Worm (Caenorhabditis elegans) whole organism, early embryonic: ENCODE measurements around the gene F39H12.1.

Experiments
- B0310.2 ChIP-seq: sonication (generic microtip); optimal IDR thresholded peaks from 2 replicates; lab custom pipeline; 2016; ENCODE audit warnings: mild to moderate bottlenecking, missing genetic modification characterization, missing compliant biosample characterization
- F13C5.2 ChIP-seq: sonication (generic microtip); optimal IDR thresholded peaks from 2 replicates; lab custom pipeline; 2017; ENCODE audit warnings: mild to moderate bottlenecking, missing genetic modification characterization, inconsistent platforms, missing compliant biosample characterization
- ama-1 ChIP-seq: fragments of 150-350 bp; optimal IDR thresholded peaks from 2 replicates; lab custom pipeline; 2014
- flt-1 ChIP-seq: fragments of 200-800 bp; sonication (Bioruptor generic); IDR thresholded peaks from 2 replicates; pipeline ENCODE4 v1.3.6; 2022; ENCODE audit warnings: missing genetic modification characterization, missing compliant biosample characterization
- hmbx-1 ChIP-seq: sonication (generic microtip); optimal IDR thresholded peaks from 2 replicates; lab custom pipeline; 2016; ENCODE audit warnings: mild to moderate bottlenecking, missing genetic modification characterization, missing compliant biosample characterization
- hmg-4 ChIP-seq: fragments of 200-800 bp; sonication (Bioruptor generic); optimal IDR thresholded peaks from 2 replicates; lab custom pipeline; 2018; ENCODE audit warnings: mild to moderate bottlenecking, missing genetic modification characterization, missing compliant biosample characterization
- hnd-1 ChIP-seq: sonication (generic microtip); optimal IDR thresholded peaks from 2 replicates; lab custom pipeline; 2016; ENCODE audit warnings: missing genetic modification characterization, missing compliant biosample characterization
- pes-1 ChIP-seq: fragments of 200-800 bp; sonication (Bioruptor generic); IDR thresholded peaks from 2 replicates; pipeline ENCODE4 v1.3.6; 2022; ENCODE audit warnings: missing genetic modification reagents, missing genetic modification characterization, missing compliant biosample characterization
- scrt-1 ChIP-seq: fragments of 200-800 bp; sonication (Bioruptor generic); IDR thresholded peaks from 2 replicates; pipeline ENCODE4 v1.3.6; 2022; ENCODE audit warnings: missing genetic modification characterization, missing compliant biosample characterization
- sea-1 ChIP-seq: fragments of 200-800 bp; sonication (Bioruptor generic); conservative IDR thresholded peaks from 2 replicates; pipeline ENCODE4 v1.3.6; 2022; ENCODE audit warnings: missing genetic modification characterization, missing compliant biosample characterization
- tbx-11 ChIP-seq: fragments of 200-800 bp; sonication (Bioruptor generic); IDR thresholded peaks from 2 replicates; pipeline ENCODE4 v1.3.6; 2022; ENCODE audit warnings: missing genetic modification characterization, missing compliant biosample characterization
- tbx-37 ChIP-seq: fragments of 200-800 bp; sonication (Bioruptor generic); conservative IDR thresholded peaks from 2 replicates; pipeline ENCODE4 v1.3.6; 2022; ENCODE audit warnings: missing genetic modification reagents, missing genetic modification characterization, missing compliant biosample characterization
- tra-4 ChIP-seq: sonication (generic microtip); optimal IDR thresholded peaks from 2 replicates; lab custom pipeline; 2017; ENCODE audit warnings: missing genetic modification characterization, missing compliant biosample characterization

DNA sequence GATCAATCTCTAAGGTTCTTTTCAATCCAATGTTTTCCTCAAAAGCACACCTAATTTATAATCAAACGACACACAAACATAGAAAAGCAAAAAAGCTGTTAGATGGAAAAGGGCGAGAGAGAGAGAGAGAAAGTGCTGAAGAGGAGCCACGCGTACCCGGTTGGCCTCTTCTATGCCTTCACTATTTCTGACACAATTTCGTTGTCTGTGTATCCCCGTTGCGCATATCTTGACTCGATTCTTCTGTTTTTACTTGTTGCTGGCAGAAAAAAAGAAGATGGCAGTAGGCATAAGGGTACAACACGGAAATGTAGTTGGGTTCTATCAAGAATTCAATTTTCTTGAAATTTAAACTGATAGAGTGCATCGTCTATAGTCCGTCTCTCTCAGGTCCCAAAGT, 7.1 kb upstream of the F39H12.1 start:
- TF ChIP-seq ama-1 (lab: Kevin White, UChicago) (no peak), tbx-11 (GFP tag; lab: Robert Waterston, UW) (no peak), flt-1 (no peak), F13C5.2 (tag; lab: Kevin White, UChicago) (peak; percentile 54), hmg-4 (GFP tag; lab: Kevin White, UChicago) (peak; percentile 53), tbx-37 (no peak), sea-1 (no peak), hnd-1 (tag; lab: Kevin White, UChicago) (no peak), pes-1 (GFP tag; lab: Robert Waterston, UW) (no peak), hmbx-1 (no peak), tra-4 (tag; lab: Kevin White, UChicago) (no peak), B0310.2 (tag; lab: Kevin White, UChicago) (no peak), scrt-1 (GFP tag; lab: Robert Waterston, UW) (no peak)
